Worm (Caenorhabditis elegans): ENCODE data around the gene grl-1.

ce11 chrV:5512559-5512958 lies 21.1 kb downstream of the grl-1 start:
- TF ChIP-seq ref-1 (GFP tag; conservative IDR thresholded peaks at IDR 0.05): no peak
- no peak for TF ChIP-seq flt-1 (GFP tag; IDR thresholded peaks at IDR 0.05)
- no peak for TF ChIP-seq cog-1 (tag; optimal IDR thresholded peaks at IDR 0.05)
- no peak for TF ChIP-seq klf-2 (GFP tag; conservative IDR thresholded peaks at IDR 0.05)
- no peak for TF ChIP-seq ztf-23 (GFP tag; IDR thresholded peaks at IDR 0.05)
- no peak for TF ChIP-seq ztf-29 (GFP tag; IDR thresholded peaks at IDR 0.05)
- no peak for TF ChIP-seq T22C8.4 (GFP tag; IDR thresholded peaks at IDR 0.05)
- TF ChIP-seq med-1 (GFP tag; optimal IDR thresholded peaks at IDR 0.05; ENCODE audit: insufficient read depth): no peak
- no peak for TF ChIP-seq tab-1 (GFP tag; IDR thresholded peaks at IDR 0.05)
